Worm (Caenorhabditis elegans): ENCODE measurements around the gene sfxn-2.

- TF ChIP-seq egl-27 (tag; optimal IDR thresholded peaks at IDR 0.05): no peak
- TF ChIP-seq lin-39 (tag; optimal IDR thresholded peaks at IDR 0.05): no peak
- TF ChIP-seq nhr-6 (tag; optimal IDR thresholded peaks at IDR 0.05): no peak
- TF ChIP-seq nhr-237 (tag; optimal IDR thresholded peaks at IDR 0.05): no peak
- TF ChIP-seq blmp-1 (tag; optimal IDR thresholded peaks at IDR 0.05; ENCODE audit: insufficient read depth): no peak
- no peak for TF ChIP-seq lsy-2 (tag; optimal IDR thresholded peaks at IDR 0.05)
These were observed 27.5 kb upstream of the sfxn-2 start, which contains the start of gene F45E1.4 for ce11 chrX:7985495-7986029.

All from whole organism, L2 larva.